Worm (Caenorhabditis elegans): ENCODE measurements around the gene F53A3.1.

F53A3.1 gene

ce11 chrIII:1950236-1950635 lies 6.8 kb upstream of the F53A3.1 start, which contains the start of the genes polh-1 and rps-22 (continued):
- TF ChIP-seq aptf-2 (GFP tag; conservative IDR thresholded peaks at IDR 0.05) (no peak), cebp-1 (GFP tag; IDR thresholded peaks at IDR 0.05) (no peak), cebp-1 (tag; optimal IDR thresholded peaks at IDR 0.05) (peak; percentile 58), lin-26 (GFP tag; IDR thresholded peaks at IDR 0.05) (no peak), lin-40 (tag; optimal IDR thresholded peaks at IDR 0.05) (peak; percentile 61), hlh-26 (GFP tag; conservative IDR thresholded peaks at IDR 0.05) (no peak), madf-6 (GFP tag; IDR thresholded peaks at IDR 0.05) (peak; percentile 57; the same call in 1 of the 2 replicates), lir-1 (GFP tag; conservative IDR thresholded peaks at IDR 0.05) (0 out of 2 replicates have a peak, but pooled peaks have one; percentile 31), ztf-6 (GFP tag; IDR thresholded peaks at IDR 0.05) (no peak), rec-8 (tag; optimal IDR thresholded peaks at IDR 0.05) (no peak), sdz-38 (tag; optimal IDR thresholded peaks at IDR 0.05) (no peak), F49E8.2 (tag; optimal IDR thresholded peaks at IDR 0.05; ENCODE audit: insufficient read depth) (peak; percentile 72), ccch-3 (GFP tag; optimal IDR thresholded peaks at IDR 0.05) (no peak), Y53G8AR.9 (GFP tag; conservative IDR thresholded peaks at IDR 0.05) (peak; percentile 72), die-1 (tag; optimal IDR thresholded peaks at IDR 0.05) (no peak), ceh-58 (GFP tag; IDR thresholded peaks at IDR 0.05) (no peak), ztf-28 (GFP tag; IDR thresholded peaks at IDR 0.05) (0 out of 2 replicates have a peak, but pooled peaks have one; percentile 22), attf-5 (GFP tag; optimal IDR thresholded peaks at IDR 0.05) (peak; percentile 94), dpl-1 (GFP tag; optimal IDR thresholded peaks at IDR 0.05) (peak; percentile 90), fkh-3 (tag; optimal IDR thresholded peaks at IDR 0.05) (no peak), attf-6 (GFP tag; IDR thresholded peaks at IDR 0.05) (no peak), ama-1 (optimal IDR thresholded peaks at IDR 0.05) (no peak), ama-1 (GFP tag; optimal IDR thresholded peaks at IDR 0.05) (no peak), snpc-4 (GFP tag; optimal IDR thresholded peaks at IDR 0.05) (no peak), snpc-4 (tag; optimal IDR thresholded peaks at IDR 0.05) (peak in 3 of 4 experiments; percentile 16 to 76 (median 48)), cebp-2 (GFP tag; IDR thresholded peaks at IDR 0.05) (no peak), mcd-1 (GFP tag; IDR thresholded peaks at IDR 0.05) (peak; percentile 97), snpc-1.1 (tag; optimal IDR thresholded peaks at IDR 0.05; ENCODE audit: insufficient read depth) (peak; percentile 36), pbrm-1 (GFP tag; IDR thresholded peaks at IDR 0.05) (peak; percentile 52; the same call in 1 of the 2 replicates), chd-7 (tag; optimal IDR thresholded peaks at IDR 0.05) (no peak), ekl-4 (GFP tag; IDR thresholded peaks at IDR 0.05) (peak; percentile 63), madf-8 (GFP tag; conservative IDR thresholded peaks at IDR 0.05) (0 out of 2 replicates have a peak, but pooled peaks have one; percentile 15), B0019.2 (GFP tag; conservative IDR thresholded peaks at IDR 0.05) (no peak; the same call in 1 of the 2 replicates), D2030.7 (GFP tag; IDR thresholded peaks at IDR 0.05) (peak; percentile 85), T26A5.8 (tag; optimal IDR thresholded peaks at IDR 0.05) (no peak), lag-1 (GFP tag; IDR thresholded peaks at IDR 0.05) (no peak), rcor-1 (GFP tag; IDR thresholded peaks at IDR 0.05) (peak; percentile 66; the same call in 1 of the 2 replicates), ztf-25 (GFP tag; IDR thresholded peaks at IDR 0.05) (no peak), dpff-1 (tag; optimal IDR thresholded peaks at IDR 0.05) (no peak), tbp1 (GFP tag; optimal IDR thresholded peaks at IDR 0.05) (peak; percentile 56), snpc-3.4 (tag; optimal IDR thresholded peaks at IDR 0.05) (peak; percentile 78), F57A8.1 (GFP tag; optimal IDR thresholded peaks at IDR 0.05) (no peak), lin-54 (GFP tag; optimal IDR thresholded peaks at IDR 0.05) (peak; percentile 96), tlf-1 (GFP tag; optimal IDR thresholded peaks at IDR 0.05) (peak; percentile 68), pha-4 (tag; optimal IDR thresholded peaks at IDR 0.05) (peak; percentile 73), madf-3 (GFP tag; IDR thresholded peaks at IDR 0.05) (peak; percentile 93), let-526 (GFP tag; IDR thresholded peaks at IDR 0.05) (no peak), attf-3 (GFP tag; conservative IDR thresholded peaks at IDR 0.05) (peak; percentile 84), ceh-100 (GFP tag; IDR thresholded peaks at IDR 0.05) (0 out of 2 replicates have a peak, but pooled peaks have one; percentile 36)
